Fruit fly (Drosophila melanogaster): ENCODE measurements around the gene Hsp27.

The Hsp27 gene

DNA sequence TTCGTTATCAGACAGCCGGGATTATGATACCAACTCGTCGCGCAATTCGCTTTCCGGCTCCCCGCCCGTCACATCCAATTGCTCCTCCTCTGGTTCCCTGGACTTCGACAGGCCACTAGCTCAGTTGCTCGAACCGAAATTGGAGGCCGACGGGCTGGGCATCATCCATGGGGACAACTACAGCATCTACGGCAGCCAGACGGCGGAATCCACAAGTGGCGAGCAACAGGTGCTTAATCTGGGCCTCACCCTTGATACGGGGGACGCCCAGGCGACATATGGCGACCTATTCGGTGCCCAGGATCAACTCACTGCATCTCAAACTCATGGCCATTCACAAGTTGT is 46.7 kb downstream of the Hsp27 start:
- peak; percentile 2; the same call in 1 of the 2 replicates for TF ChIP-seq seq (GFP tag; IDR thresholded peaks at IDR 0.05)
- TF ChIP-seq CG32772 (GFP tag; IDR thresholded peaks at IDR 0.05): no peak
- TF ChIP-seq CG10543 (GFP tag; optimal IDR thresholded peaks at IDR 0.05): no peak
- TF ChIP-seq GATAe (GFP tag; conservative IDR thresholded peaks at IDR 0.05): peak; percentile 14; the same call in 1 of the 2 replicates
- 0 out of 2 replicates have a peak, but pooled peaks have one; percentile 16 for TF ChIP-seq Atf6 (GFP tag; IDR thresholded peaks at IDR 0.05)
- 0 out of 2 replicates have a peak, but pooled peaks have one; percentile 5 for TF ChIP-seq tna (GFP tag; IDR thresholded peaks at IDR 0.05; ENCODE audit: partially characterized antibody)
- TF ChIP-seq HLH4C (GFP tag; IDR thresholded peaks at IDR 0.05; ENCODE audit: partially characterized antibody): 0 out of 3 replicates have a peak, but pooled peaks have one; percentile 48
- TF ChIP-seq cas (GFP tag; IDR thresholded peaks at IDR 0.05): 0 out of 2 replicates have a peak, but pooled peaks have one; percentile 23
- TF ChIP-seq aop (GFP tag; IDR thresholded peaks at IDR 0.05): no peak
- TF ChIP-seq kah (GFP tag; optimal IDR thresholded peaks at IDR 0.05): peak; percentile 70

DNA sequence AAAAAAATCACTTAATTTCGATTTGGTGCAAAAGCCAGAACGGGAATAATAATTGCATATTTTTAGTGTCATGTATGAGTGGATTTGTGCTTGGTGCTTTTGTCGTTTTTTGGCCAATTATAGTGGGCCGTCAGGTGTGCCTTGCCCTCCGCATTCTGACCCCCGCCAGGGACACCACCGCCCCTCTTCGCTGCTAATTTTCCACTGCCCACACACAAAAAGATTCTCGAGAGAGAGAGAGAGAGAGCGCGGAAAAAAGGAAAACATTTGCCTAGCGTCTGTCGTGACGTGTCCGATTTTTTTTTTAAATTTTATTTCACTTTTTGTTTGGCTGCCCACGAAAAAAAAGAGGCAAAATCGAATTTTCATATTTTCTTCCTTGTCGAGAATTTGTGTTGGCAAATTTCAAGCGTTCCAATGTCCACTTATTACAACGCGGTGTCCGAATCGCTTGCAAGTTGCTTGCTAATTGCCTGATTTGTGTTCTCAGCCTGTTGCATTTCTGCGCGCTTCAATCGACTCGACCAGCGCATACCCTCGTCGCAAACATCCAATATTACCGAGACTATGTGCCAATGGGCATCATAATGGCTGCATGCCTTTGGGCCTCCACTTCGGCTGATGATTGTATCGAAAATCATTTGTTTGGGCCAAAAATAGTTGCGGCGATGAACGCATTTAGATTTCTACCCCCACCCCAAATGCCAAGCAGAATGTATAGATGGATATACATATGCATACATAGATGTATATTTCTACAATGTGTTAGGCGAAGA is 48.2 kb downstream of the Hsp27 start:
- TF ChIP-seq ind (GFP tag; optimal IDR thresholded peaks at IDR 0.05) (no peak), Trl (optimal IDR thresholded peaks at IDR 0.05) (peak in 1 of 2 experiments; percentile 44), Trl (GFP tag; optimal IDR thresholded peaks at IDR 0.05) (no peak), ara (GFP tag; IDR thresholded peaks at IDR 0.05) (0 out of 2 replicates have a peak, but pooled peaks have one; percentile 23), crol (GFP tag; IDR thresholded peaks at IDR 0.05) (peak; percentile 24; the same call in 1 of the 2 replicates), Med (GFP tag) (peak; percentile 59), D19B (GFP tag; optimal IDR thresholded peaks at IDR 0.05) (peak; percentile 55), NfI (GFP tag; optimal IDR thresholded peaks at IDR 0.05) (no peak), CG32532 (GFP tag; IDR thresholded peaks at IDR 0.05) (no peak), Lim3 (GFP tag; IDR thresholded peaks at IDR 0.05) (no peak), cg (GFP tag; optimal IDR thresholded peaks at IDR 0.05) (peak; percentile 8), CG42726 (GFP tag; IDR thresholded peaks at IDR 0.05; ENCODE audit: partially characterized antibody) (0 out of 2 replicates have a peak, but pooled peaks have one; percentile 21), fru (optimal IDR thresholded peaks at IDR 0.05) (no peak), sr (GFP tag; IDR thresholded peaks at IDR 0.05) (peak; percentile 91), CG8089 (GFP tag; optimal IDR thresholded peaks at IDR 0.05) (no peak), D19A (tag; optimal IDR thresholded peaks at IDR 0.05) (peak; percentile 9), CG9437 (GFP tag; optimal IDR thresholded peaks at IDR 0.05) (no peak), CG32767 (GFP tag; IDR thresholded peaks at IDR 0.05) (0 out of 2 replicates have a peak, but pooled peaks have one; percentile 13), dmrt11E (tag; optimal IDR thresholded peaks at IDR 0.05) (no peak), NFAT (GFP tag; IDR thresholded peaks at IDR 0.05) (peak; percentile 35; the same call in 1 of the 2 replicates), Abd-B (GFP tag; optimal IDR thresholded peaks at IDR 0.05) (no peak), CG2199 (GFP tag; IDR thresholded peaks at IDR 0.05) (peak; percentile 64; the same call in 2 of the 3 replicates), pum (GFP tag; optimal IDR thresholded peaks at IDR 0.05) (no peak), ftz-f1 (GFP tag; optimal IDR thresholded peaks at IDR 0.05) (peak; percentile 51), sd (tag; optimal IDR thresholded peaks at IDR 0.05) (peak; percentile 75), grau (tag; optimal IDR thresholded peaks at IDR 0.05) (no peak), sob (GFP tag; IDR thresholded peaks at IDR 0.05) (peak; percentile 22; the same call in 1 of the 2 replicates), row (GFP tag; IDR thresholded peaks at IDR 0.05) (0 out of 3 replicates have a peak, but pooled peaks have one; percentile 37), ato (GFP tag; IDR thresholded peaks at IDR 0.05; ENCODE audit: partially characterized antibody) (peak; percentile 26; the same call in 1 of the 2 replicates)
